Fruit fly (Drosophila melanogaster): Measurements from ENCODE around the gene sgg.
A peak's percentile ranks its signal among the peaks of the same experiment; 100 is the strongest.

Gene sgg

DNA sequence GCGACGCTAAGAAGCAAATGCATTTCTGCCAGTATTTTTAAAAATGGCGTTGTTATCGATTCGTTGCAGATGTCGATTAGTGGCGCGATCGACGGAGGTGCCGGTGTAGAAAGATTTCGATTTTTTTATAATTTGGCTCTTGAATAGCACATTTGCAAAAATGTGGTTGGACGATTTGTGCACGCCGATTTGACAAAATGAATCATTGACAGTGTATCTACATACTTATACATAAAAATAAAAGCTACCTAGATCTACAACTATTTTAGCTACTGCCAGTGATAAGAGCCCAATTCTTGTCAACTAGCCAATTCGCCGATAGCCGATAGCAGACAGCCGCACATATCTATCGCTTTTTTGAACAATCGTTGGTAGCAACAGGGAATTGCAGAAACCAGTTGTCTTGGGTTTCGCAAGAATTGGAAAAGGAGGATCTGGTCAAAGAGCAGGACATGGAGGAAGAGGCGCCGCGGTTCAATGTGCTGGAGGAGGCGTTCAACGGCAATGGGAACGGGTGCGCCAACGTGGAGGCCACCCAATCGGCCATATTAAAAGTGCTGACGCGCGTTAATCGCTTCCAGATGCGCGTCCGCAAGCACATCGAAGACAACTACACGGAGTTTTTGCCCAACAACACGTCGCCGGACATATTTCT lies 29.8 kb upstream of the sgg start, which contains the start of the genes Klp3A and Zw10 (continued):
- TF ChIP-seq twi (tag; optimal IDR thresholded peaks at IDR 0.05) (peak; percentile 10), Asciz (GFP tag; optimal IDR thresholded peaks at IDR 0.05) (no peak), pum (GFP tag; optimal IDR thresholded peaks at IDR 0.05) (no peak), ac (GFP tag; optimal IDR thresholded peaks at IDR 0.05) (no peak), gcm (GFP tag; optimal IDR thresholded peaks at IDR 0.05) (no peak), chn (GFP tag; optimal IDR thresholded peaks at IDR 0.05) (no peak), otp (GFP tag; IDR thresholded peaks at IDR 0.05) (no peak), zen (tag; optimal IDR thresholded peaks at IDR 0.05) (peak; percentile 2), HLH54F (GFP tag; optimal IDR thresholded peaks at IDR 0.05) (peak; percentile 23), Jarid2 (GFP tag; optimal IDR thresholded peaks at IDR 0.05) (no peak), lmd (GFP tag; IDR thresholded peaks at IDR 0.05) (0 out of 2 replicates have a peak, but pooled peaks have one; percentile 7), CG3995 (GFP tag; optimal IDR thresholded peaks at IDR 0.05) (no peak), Dp (GFP tag; optimal IDR thresholded peaks at IDR 0.05) (peak; percentile 63), Max (GFP tag; optimal IDR thresholded peaks at IDR 0.05) (no peak), CG16863 (GFP tag; optimal IDR thresholded peaks at IDR 0.05) (no peak), pzg (GFP tag; optimal IDR thresholded peaks at IDR 0.05) (peak; percentile 35), CG8281 (tag; optimal IDR thresholded peaks at IDR 0.05) (no peak), CG12071 (GFP tag; optimal IDR thresholded peaks at IDR 0.05) (no peak), Fer2 (tag; optimal IDR thresholded peaks at IDR 0.05) (no peak), CG18476 (GFP tag; optimal IDR thresholded peaks at IDR 0.05) (no peak), amos (GFP tag; IDR thresholded peaks at IDR 0.05; ENCODE audit: partially characterized antibody) (peak; percentile 18; the same call in 1 of the 2 replicates), CoRest (tag; optimal IDR thresholded peaks at IDR 0.05) (no peak), az2 (GFP tag; optimal IDR thresholded peaks at IDR 0.05) (no peak), kni (GFP tag; optimal IDR thresholded peaks at IDR 0.05) (no peak), sna (GFP tag; IDR thresholded peaks at IDR 0.05; ENCODE audit: partially characterized antibody) (peak; percentile 63; the same call in 1 of the 2 replicates), CG1792 (GFP tag; optimal IDR thresholded peaks at IDR 0.05) (no peak), CG1647 (GFP tag; optimal IDR thresholded peaks at IDR 0.05) (no peak), Side (GFP tag; optimal IDR thresholded peaks at IDR 0.05) (no peak), CG11723 (GFP tag; optimal IDR thresholded peaks at IDR 0.05) (no peak), CG12769 (tag; optimal IDR thresholded peaks at IDR 0.05) (no peak), Gug (GFP tag; IDR thresholded peaks at IDR 0.05) (peak; percentile 8; the same call in 1 of the 4 replicates), Sox100B (GFP tag; optimal IDR thresholded peaks at IDR 0.05) (no peak), pan (optimal IDR thresholded peaks at IDR 0.05) (no peak), pan (GFP tag; optimal IDR thresholded peaks at IDR 0.05 in 1 of 2, IDR thresholded peaks at IDR 0.05 in 1 of 2) (no peak), CG6765 (GFP tag; optimal IDR thresholded peaks at IDR 0.05) (no peak), sd (tag; optimal IDR thresholded peaks at IDR 0.05) (no peak), al (GFP tag; IDR thresholded peaks at IDR 0.05) (no peak), Adf1 (GFP tag; IDR thresholded peaks at IDR 0.05) (no peak), CG9437 (GFP tag; optimal IDR thresholded peaks at IDR 0.05) (no peak), CG6813 (GFP tag; optimal IDR thresholded peaks at IDR 0.05) (no peak), Eip74EF (GFP tag; optimal IDR thresholded peaks at IDR 0.05) (no peak), CG8359 (GFP tag; optimal IDR thresholded peaks at IDR 0.05; ENCODE audit: borderline replicate concordance) (no peak), B-H2 (GFP tag; optimal IDR thresholded peaks at IDR 0.05) (no peak), Ada2b (GFP tag; IDR thresholded peaks at IDR 0.05) (no peak), Antp (GFP tag; optimal IDR thresholded peaks at IDR 0.05) (peak; percentile 1), tup (GFP tag; optimal IDR thresholded peaks at IDR 0.05) (no peak), CG9797 (GFP tag; optimal IDR thresholded peaks at IDR 0.05) (peak; percentile 14), CG11695 (GFP tag; IDR thresholded peaks at IDR 0.05) (no peak), CG10267 (tag; optimal IDR thresholded peaks at IDR 0.05) (peak; percentile 33)

Data from whole organism, embryonic.